Worm (Caenorhabditis elegans) whole organism, L1 larva: Measurements from ENCODE around the gene C06A6.7.

ENCODE experiments used
- alr-1 ChIP-seq: fragments of 200-800 bp; sonication (Bioruptor generic); optimal IDR thresholded peaks from 2 replicates; lab custom pipeline; 2018; ENCODE audit warnings: borderline replicate concordance, mild to moderate bottlenecking, missing genetic modification characterization, missing compliant biosample characterization
- aly-2 ChIP-seq: fragments of 150-350 bp; optimal IDR thresholded peaks from 2 replicates; lab custom pipeline; 2014; ENCODE audit warnings: missing biosample characterization, missing genetic modification characterization
- ama-1 ChIP-seq: fragments of 150-350 bp; optimal IDR thresholded peaks from 2 replicates; lab custom pipeline; 2014
- ceh-82 ChIP-seq, 3 experiments: fragments of 150-350 bp in 1 of 3; sonication (generic microtip) in 2 of 3; optimal IDR thresholded peaks; 2 replicates each; lab custom pipeline; 2014 to 2017; ENCODE audit warnings: missing biosample characterization in 3 of 3, missing genetic modification characterization in 3 of 3
- dpl-1 ChIP-seq, 3 experiments: fragments of 150-350 bp in 2 of 3; sonication (generic microtip) in 1 of 3; optimal IDR thresholded peaks; 2 replicates each; lab custom pipeline; 2014 to 2017; ENCODE audit warnings: missing biosample characterization in 3 of 3, missing genetic modification characterization in 3 of 3, missing genetic modification reagents in 3 of 3
- elt-2 ChIP-seq: sonication (generic microtip); optimal IDR thresholded peaks from 2 replicates; lab custom pipeline; 2016; ENCODE audit warnings: missing genetic modification characterization, mild to moderate bottlenecking, inconsistent platforms, missing compliant biosample characterization, missing genetic modification reagents
- nhr-77 ChIP-seq: fragments of 150-350 bp; optimal IDR thresholded peaks from 2 replicates; lab custom pipeline; 2014; ENCODE audit warnings: missing biosample characterization, missing genetic modification characterization

ce11 chrIV:7881166-7881565, 42.8 kb upstream of the C06A6.7 start:
- TF ChIP-seq aly-2 (tag; lab: Kevin White, UChicago): no peak
- TF ChIP-seq elt-2: peak; percentile 53
- TF ChIP-seq ama-1: no peak
- no peak for TF ChIP-seq nhr-77 (tag; lab: Kevin White, UChicago)
- TF ChIP-seq ceh-82 (tag; optimal IDR thresholded peaks at IDR 0.05; lab: Kevin White, UChicago): no peak
- TF ChIP-seq alr-1 (tag; lab: Kevin White, UChicago): no peak
- no peak for TF ChIP-seq dpl-1 (GFP tag; optimal IDR thresholded peaks at IDR 0.05; lab: Kevin White, UChicago)
